Worm (Caenorhabditis elegans) whole organism, L1 larva: Measurements from ENCODE around the gene ilcr-2.

Experiments
- F16B12.6 ChIP-seq: fragments of 150-350 bp; optimal IDR thresholded peaks from 2 replicates; lab custom pipeline; 2014; ENCODE audit warnings: missing biosample characterization, missing genetic modification characterization
- blmp-1 ChIP-seq: fragments of 150-350 bp; optimal IDR thresholded peaks from 2 replicates; lab custom pipeline; 2014; ENCODE audit warnings: missing biosample characterization, missing genetic modification characterization
- ceh-82 ChIP-seq, 3 experiments: fragments of 150-350 bp in 1 of 3; sonication (generic microtip) in 2 of 3; optimal IDR thresholded peaks; 2 replicates each; lab custom pipeline; 2014 to 2017; ENCODE audit warnings: missing biosample characterization in 3 of 3, missing genetic modification characterization in 3 of 3
- ces-1 ChIP-seq: fragments of 150-350 bp; optimal IDR thresholded peaks from 2 replicates; lab custom pipeline; 2014; ENCODE audit warnings: missing biosample characterization, missing genetic modification reagents, missing genetic modification characterization
- dpl-1 ChIP-seq, 3 experiments: fragments of 150-350 bp in 2 of 3; sonication (generic microtip) in 1 of 3; optimal IDR thresholded peaks; 2 replicates each; lab custom pipeline; 2014 to 2017; ENCODE audit warnings: missing biosample characterization in 3 of 3, missing genetic modification characterization in 3 of 3, missing genetic modification reagents in 3 of 3
- elt-3 ChIP-seq, 6 experiments: fragments of 150-350 bp in 1 of 6; sonication (generic microtip); optimal IDR thresholded peaks; 2 replicates each; lab custom pipeline; 2017 to 2018; ENCODE audit warnings: missing biosample characterization in 6 of 6, missing genetic modification characterization in 6 of 6, inconsistent platforms in 1 of 6
- fkh-10 ChIP-seq: sonication (generic microtip); optimal IDR thresholded peaks from 2 replicates; lab custom pipeline; 2017; ENCODE audit warnings: missing biosample characterization, missing genetic modification reagents, missing genetic modification characterization
- grh-1 ChIP-seq: fragments of 200-800 bp; sonication (Bioruptor generic); IDR thresholded peaks from 2 replicates; pipeline ENCODE4 v1.3.6; 2022; ENCODE audit warnings: missing genetic modification reagents, missing genetic modification characterization, missing compliant biosample characterization
- lin-13 ChIP-seq: fragments of 150-350 bp; optimal IDR thresholded peaks from 2 replicates; lab custom pipeline; 2014; ENCODE audit warnings: missing biosample characterization, missing genetic modification reagents, missing genetic modification characterization
- lin-39 ChIP-seq: fragments of 150-350 bp; optimal IDR thresholded peaks from 2 replicates; lab custom pipeline; 2014; ENCODE audit warnings: missing biosample characterization, missing genetic modification reagents, missing genetic modification characterization
- nhr-11 ChIP-seq: fragments of 150-350 bp; optimal IDR thresholded peaks from 2 replicates; lab custom pipeline; 2014; ENCODE audit warnings: missing biosample characterization, missing genetic modification characterization
- nhr-76 ChIP-seq: sonication (generic microtip); optimal IDR thresholded peaks from 2 replicates; lab custom pipeline; 2017; ENCODE audit warnings: missing biosample characterization, missing genetic modification characterization
- sup-37 ChIP-seq: fragments of 200-800 bp; sonication (Bioruptor generic); optimal IDR thresholded peaks from 2 replicates; lab custom pipeline; 2018; ENCODE audit warnings: mild to moderate bottlenecking, missing genetic modification characterization, missing compliant biosample characterization
- zag-1 ChIP-seq: fragments of 150-350 bp; optimal IDR thresholded peaks from 2 replicates; lab custom pipeline; 2014; ENCODE audit warnings: missing biosample characterization, missing genetic modification characterization

DNA sequence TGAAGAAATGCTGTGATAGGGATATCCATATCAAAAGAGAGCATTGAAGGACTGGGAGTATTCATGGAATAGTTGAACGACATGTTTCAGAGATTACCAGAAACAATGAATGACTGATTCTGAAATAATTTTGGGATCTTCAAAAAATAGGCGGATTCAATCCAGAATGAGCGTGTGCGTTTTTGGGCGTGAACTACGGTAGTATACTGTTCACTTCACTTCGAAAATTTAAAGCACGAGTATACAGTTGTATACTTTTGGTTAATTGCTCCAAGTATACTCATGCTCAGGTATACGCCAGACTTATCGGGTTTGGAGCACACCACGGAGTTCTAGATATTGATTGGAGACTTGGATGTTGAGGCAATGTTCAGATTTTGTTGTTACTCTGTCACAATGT lies 50.3 kb downstream of the ilcr-2 start, which contains the start of gene tbx-35:
- TF ChIP-seq grh-1 (GFP tag; lab: Robert Waterston, UW) (no peak), dpl-1 (GFP tag; optimal IDR thresholded peaks at IDR 0.05; lab: Kevin White, UChicago) (no peak), zag-1 (tag; lab: Kevin White, UChicago) (no peak), nhr-11 (tag; lab: Kevin White, UChicago) (no peak), elt-3 (tag; optimal IDR thresholded peaks at IDR 0.05; lab: Kevin White, UChicago) (no peak), fkh-10 (GFP tag; lab: Kevin White, UChicago) (no peak), lin-39 (tag; lab: Kevin White, UChicago) (no peak), ceh-82 (tag; optimal IDR thresholded peaks at IDR 0.05; lab: Kevin White, UChicago) (no peak), F16B12.6 (tag; lab: Kevin White, UChicago) (no peak), blmp-1 (tag; lab: Kevin White, UChicago) (no peak), ces-1 (GFP tag; lab: Kevin White, UChicago) (no peak), lin-13 (GFP tag; lab: Kevin White, UChicago) (no peak), nhr-76 (tag; lab: Kevin White, UChicago) (no peak), sup-37 (no peak)
